Fruit fly (Drosophila melanogaster) whole organism, embryonic: ENCODE data around the gene Dap160.

Experiments used
- Abd-B ChIP-seq: fragments of 200-800 bp; sonication (Bioruptor generic); optimal IDR thresholded peaks from 2 replicates; lab custom pipeline; 2018; ENCODE audit warnings: missing biosample characterization, mild to moderate bottlenecking, missing genetic modification characterization, moderate library complexity
- Ada2b ChIP-seq: fragments of 200-800 bp; sonication (Bioruptor generic); IDR thresholded peaks from 2 replicates; pipeline ENCODE4 v1.3.6; 2022; ENCODE audit warnings: missing biosample characterization, missing genetic modification characterization
- Atf6 ChIP-seq: fragments of 200-800 bp; sonication (Bioruptor generic); IDR thresholded peaks from 2 replicates; pipeline ENCODE4 v1.3.6; 2022; ENCODE audit warnings: missing biosample characterization, missing genetic modification characterization
- B-H2 ChIP-seq: fragments of 200-800 bp; sonication (Bioruptor generic); optimal IDR thresholded peaks from 2 replicates; lab custom pipeline; 2018; ENCODE audit warnings: missing biosample characterization, mild to moderate bottlenecking, missing genetic modification characterization
- C15 ChIP-seq: fragments of 200-800 bp; sonication (Bioruptor generic); IDR thresholded peaks from 3 replicates; pipeline ENCODE4 v1.3.6; 2022; ENCODE audit warnings: missing biosample characterization, missing genetic modification characterization
- CG11093 ChIP-seq: fragments of 200-800 bp; sonication (Bioruptor generic); IDR thresholded peaks from 3 replicates; pipeline ENCODE4 v1.3.6; 2022; ENCODE audit warnings: missing biosample characterization, missing genetic modification characterization
- CG11398 ChIP-seq: fragments of 200-800 bp; sonication (Bioruptor generic); optimal IDR thresholded peaks from 2 replicates; lab custom pipeline; 2016; ENCODE audit warnings: missing biosample characterization, missing genetic modification characterization
- CG14965 ChIP-seq: fragments of 200-800 bp; sonication (Bioruptor generic); optimal IDR thresholded peaks from 2 replicates; lab custom pipeline; 2016; ENCODE audit warnings: missing biosample characterization, missing genetic modification characterization, borderline replicate concordance
- CG1529 ChIP-seq: fragments of 200-800 bp; sonication (Bioruptor generic); optimal IDR thresholded peaks from 3 replicates; lab custom pipeline; 2018; ENCODE audit warnings: missing biosample characterization, missing genetic modification characterization
- CG1602 ChIP-seq: fragments of 200-800 bp; sonication (Bioruptor generic); optimal IDR thresholded peaks from 3 replicates; lab custom pipeline; 2016; ENCODE audit warnings: missing biosample characterization, missing genetic modification characterization
- CG17186 ChIP-seq: fragments of 200-800 bp; sonication (Bioruptor generic); optimal IDR thresholded peaks from 3 replicates; lab custom pipeline; 2017; ENCODE audit warnings: missing biosample characterization, missing genetic modification reagents, missing genetic modification characterization
- CG18599 ChIP-seq: fragments of 200-800 bp; sonication (Bioruptor generic); optimal IDR thresholded peaks from 3 replicates; lab custom pipeline; 2017; ENCODE audit warnings: missing biosample characterization, missing genetic modification characterization, mild to moderate bottlenecking, moderate library complexity, missing genetic modification reagents
- CG3407 ChIP-seq: fragments of 200-800 bp; sonication (Bioruptor generic); optimal IDR thresholded peaks from 2 replicates; lab custom pipeline; 2018; ENCODE audit warnings: missing biosample characterization, mild to moderate bottlenecking, missing genetic modification characterization
- CG34376 ChIP-seq: fragments of 200-800 bp; sonication (Bioruptor generic); optimal IDR thresholded peaks from 2 replicates; lab custom pipeline; 2018; ENCODE audit warnings: missing biosample characterization, mild to moderate bottlenecking, missing genetic modification characterization
- CG4360 ChIP-seq: fragments of 200-800 bp; sonication (Bioruptor generic); IDR thresholded peaks from 2 replicates; pipeline ENCODE4 v1.3.6; 2022; ENCODE audit warnings: missing biosample characterization, missing genetic modification characterization
- CG8359 ChIP-seq: fragments of 200-800 bp; sonication (Bioruptor generic); optimal IDR thresholded peaks from 2 replicates; lab custom pipeline; 2017; ENCODE audit warnings: missing biosample characterization, mild to moderate bottlenecking, missing genetic modification characterization, borderline replicate concordance
- D ChIP-seq, 2 experiments: fragments of 200-800 bp in 1 of 2; fragments of >200 bp in 1 of 2; sonication (Bioruptor generic) in 1 of 2; optimal IDR thresholded peaks; 2 replicates in 1 of 2; 3 replicates in 1 of 2; lab custom pipeline; 2017; ENCODE audit warnings: mild to moderate bottlenecking in 1 of 2, missing biosample characterization in 1 of 2, missing genetic modification characterization in 1 of 2, missing genetic modification reagents in 1 of 2
- D19B ChIP-seq: fragments of 200-800 bp; sonication (Bioruptor generic); optimal IDR thresholded peaks from 2 replicates; lab custom pipeline; 2017; ENCODE audit warnings: missing biosample characterization, mild to moderate bottlenecking, missing genetic modification characterization
- Doc2 ChIP-seq: fragments of 200-800 bp; sonication (Bioruptor generic); IDR thresholded peaks from 2 replicates; pipeline ENCODE4 v1.3.6; 2022; ENCODE audit warnings: missing biosample characterization, missing genetic modification characterization
- Fer2 ChIP-seq: fragments of 200-800 bp; sonication (Bioruptor generic); optimal IDR thresholded peaks from 2 replicates; lab custom pipeline; 2018; ENCODE audit warnings: missing biosample characterization, mild to moderate bottlenecking, missing genetic modification characterization, moderate library complexity
- Gsc ChIP-seq: fragments of 200-800 bp; sonication (Bioruptor generic); IDR thresholded peaks from 2 replicates; pipeline ENCODE4 v1.3.6; 2022; ENCODE audit warnings: missing biosample characterization, missing genetic modification characterization
- H2.0 ChIP-seq: fragments of 200-800 bp; sonication (Bioruptor generic); IDR thresholded peaks from 2 replicates; pipeline ENCODE4 v1.3.6; 2022; ENCODE audit warnings: missing biosample characterization, missing genetic modification characterization
- HLH4C ChIP-seq: fragments of 200-800 bp; sonication (Bioruptor generic); IDR thresholded peaks from 3 replicates; pipeline ENCODE4 v1.3.6; 2022; ENCODE audit warnings: missing biosample characterization, missing genetic modification characterization; ENCODE audit not compliant: partially characterized antibody
- Hsf ChIP-seq: fragments of 200-800 bp; sonication (Bioruptor generic); optimal IDR thresholded peaks from 3 replicates; lab custom pipeline; 2016; ENCODE audit warnings: missing biosample characterization, missing genetic modification characterization
- MESR4 ChIP-seq: fragments of 200-800 bp; sonication (Bioruptor generic); optimal IDR thresholded peaks from 2 replicates; lab custom pipeline; 2018; ENCODE audit warnings: missing biosample characterization, mild to moderate bottlenecking, missing genetic modification characterization, moderate library complexity
- NC2β ChIP-seq: fragments of 200-800 bp; sonication (Bioruptor generic); optimal IDR thresholded peaks from 2 replicates; lab custom pipeline; 2016; ENCODE audit warnings: missing biosample characterization, missing genetic modification characterization
- Nf-YB ChIP-seq: fragments of 200-800 bp; sonication (Bioruptor generic); optimal IDR thresholded peaks from 3 replicates; lab custom pipeline; 2019; ENCODE audit warnings: missing biosample characterization, mild to moderate bottlenecking, missing genetic modification characterization, moderate library complexity
- Ravus ChIP-seq: fragments of 200-800 bp; sonication (Bioruptor generic); IDR thresholded peaks from 2 replicates; pipeline ENCODE4 v1.3.6; 2022; ENCODE audit warnings: missing biosample characterization, missing genetic modification characterization
- Rx ChIP-seq: fragments of 200-800 bp; sonication (Bioruptor generic); IDR thresholded peaks from 2 replicates; pipeline ENCODE4 v1.3.6; 2022; ENCODE audit warnings: missing biosample characterization, missing genetic modification characterization
- Sry-δ ChIP-seq: fragments of 200-800 bp; sonication (Bioruptor generic); optimal IDR thresholded peaks from 2 replicates; lab custom pipeline; 2016; ENCODE audit warnings: missing biosample characterization, missing genetic modification characterization
- danr ChIP-seq: fragments of 200-800 bp; sonication (Bioruptor generic); IDR thresholded peaks from 2 replicates; pipeline ENCODE4 v1.3.6; 2022; ENCODE audit warnings: missing biosample characterization, missing genetic modification characterization
- dmrt11E ChIP-seq: fragments of 200-800 bp; sonication (Bioruptor generic); optimal IDR thresholded peaks from 3 replicates; lab custom pipeline; 2018; ENCODE audit warnings: missing biosample characterization, mild to moderate bottlenecking, missing genetic modification characterization, moderate library complexity
- dmrt99B ChIP-seq: fragments of 200-800 bp; sonication (Bioruptor generic); optimal IDR thresholded peaks from 2 replicates; lab custom pipeline; 2018; ENCODE audit warnings: missing biosample characterization, mild to moderate bottlenecking, missing genetic modification characterization, moderate library complexity
- ewg ChIP-seq: fragments of 200-800 bp; sonication (Bioruptor generic); optimal IDR thresholded peaks from 3 replicates; lab custom pipeline; 2017; ENCODE audit warnings: mild to moderate bottlenecking, missing biosample characterization, missing genetic modification reagents, missing genetic modification characterization
- fd96Cb ChIP-seq: fragments of 200-800 bp; sonication (Bioruptor generic); optimal IDR thresholded peaks from 2 replicates; lab custom pipeline; 2018; ENCODE audit warnings: missing biosample characterization, mild to moderate bottlenecking, missing genetic modification characterization, moderate library complexity
- gt ChIP-seq: fragments of 200-800 bp; sonication (Bioruptor generic); IDR thresholded peaks from 2 replicates; pipeline ENCODE4 v1.3.6; 2022; ENCODE audit warnings: missing biosample characterization, missing genetic modification characterization
- insv ChIP-seq, 2 experiments: fragments of 200-800 bp; sonication (Bioruptor generic); optimal IDR thresholded peaks; 3 replicates each; lab custom pipeline; 2016 to 2018; ENCODE audit warnings: missing biosample characterization in 2 of 2, missing genetic modification characterization in 2 of 2
- inv ChIP-seq: fragments of 200-800 bp; sonication (Bioruptor generic); IDR thresholded peaks from 2 replicates; pipeline ENCODE4 v1.3.6; 2022; ENCODE audit warnings: missing biosample characterization, missing genetic modification characterization; ENCODE audit not compliant: partially characterized antibody
- pho ChIP-seq: fragments of 200-800 bp; sonication (Bioruptor generic); optimal IDR thresholded peaks from 2 replicates; lab custom pipeline; 2016; ENCODE audit warnings: missing biosample characterization, missing genetic modification characterization
- psq ChIP-seq: fragments of 200-800 bp; sonication (Bioruptor generic); optimal IDR thresholded peaks from 2 replicates; lab custom pipeline; 2017; ENCODE audit warnings: missing biosample characterization, missing genetic modification characterization
- row ChIP-seq: fragments of 200-800 bp; sonication (Bioruptor generic); IDR thresholded peaks from 3 replicates; pipeline ENCODE4 v1.3.6; 2022; ENCODE audit warnings: missing biosample characterization, missing genetic modification characterization
- run ChIP-seq: fragments of 200-800 bp; sonication (Bioruptor generic); optimal IDR thresholded peaks from 3 replicates; lab custom pipeline; 2018; ENCODE audit warnings: missing biosample characterization, mild to moderate bottlenecking, missing genetic modification characterization
- seq ChIP-seq: fragments of 200-800 bp; sonication (Bioruptor generic); IDR thresholded peaks from 2 replicates; pipeline ENCODE4 v1.3.6; 2022; ENCODE audit warnings: missing biosample characterization, missing genetic modification characterization
- tin ChIP-seq: fragments of 200-800 bp; sonication (Bioruptor generic); optimal IDR thresholded peaks from 3 replicates; lab custom pipeline; 2016; ENCODE audit warnings: missing biosample characterization, missing genetic modification characterization
- tio ChIP-seq: fragments of 200-800 bp; sonication (Bioruptor generic); optimal IDR thresholded peaks from 2 replicates; lab custom pipeline; 2017; ENCODE audit warnings: missing biosample characterization, missing genetic modification characterization, inconsistent platforms
- twi ChIP-seq: fragments of 200-800 bp; optimal IDR thresholded peaks from 2 replicates; lab custom pipeline; 2019; ENCODE audit warnings: missing biosample characterization, mild to moderate bottlenecking, missing genetic modification characterization, moderate library complexity
- wor ChIP-seq: fragments of 200-800 bp; sonication (Bioruptor generic); IDR thresholded peaks from 2 replicates; pipeline ENCODE4 v1.3.6; 2022; ENCODE audit warnings: missing biosample characterization, missing genetic modification characterization
- yki ChIP-seq: fragments of >200 bp; optimal IDR thresholded peaks from 3 replicates; lab custom pipeline; 2018
- zfh1 ChIP-seq: fragments of 200-800 bp; sonication (Bioruptor generic); IDR thresholded peaks from 3 replicates; pipeline ENCODE4 v1.3.6; 2022; ENCODE audit warnings: missing biosample characterization, missing genetic modification characterization

Gene Dap160

DNA sequence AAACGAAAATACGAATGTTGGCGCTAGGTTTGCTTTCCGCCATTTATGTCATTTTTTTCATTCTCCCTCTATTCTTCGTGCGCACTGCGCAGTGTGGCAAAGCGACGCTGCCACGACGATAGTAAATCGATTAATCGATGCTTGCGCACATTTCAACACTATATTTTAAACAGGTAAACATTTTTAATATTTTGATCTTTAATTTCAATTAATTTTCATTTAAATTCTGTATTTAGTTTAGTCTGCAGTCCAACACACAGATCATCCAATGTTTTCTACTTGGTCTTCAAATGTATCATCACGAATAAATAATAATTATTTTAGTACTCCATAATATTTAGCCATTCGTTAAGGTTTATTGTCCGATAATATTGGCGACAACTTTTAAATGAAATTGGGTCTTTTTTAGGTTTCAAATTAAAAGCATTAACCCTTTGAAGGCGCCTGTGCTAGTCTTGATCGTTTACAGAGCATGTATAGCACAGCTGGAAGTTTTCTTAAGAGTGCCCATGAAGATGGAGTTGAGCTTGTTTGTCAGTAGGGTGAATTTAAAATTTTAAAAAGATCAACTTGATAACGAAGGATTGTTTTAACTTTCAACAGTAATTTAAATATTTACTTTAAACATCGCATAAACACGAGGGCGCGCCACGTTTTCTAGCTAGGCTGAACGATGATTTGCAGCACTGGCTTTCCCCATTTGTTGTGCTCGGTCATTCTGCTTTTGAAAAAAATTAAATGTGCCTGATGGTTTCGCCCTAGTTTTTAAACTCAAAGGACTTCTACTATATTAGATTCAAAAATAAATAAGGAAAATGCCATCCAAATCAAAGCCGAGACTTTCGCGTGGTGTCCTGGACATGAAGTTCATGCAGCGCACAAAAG is 14.3 kb upstream of the Dap160 start, which contains the start of the genes Mpp6 and E2f2 (continued):
- TF ChIP-seq H2.0 (GFP tag; lab: Robert Waterston, UW) (peak; percentile 15; the same call in 1 of the 2 replicates), tio (GFP tag; lab: Kevin White, UChicago) (peak; percentile 41), Fer2 (no peak), Gsc (GFP tag; lab: Robert Waterston, UW) (no peak), Atf6 (GFP tag; lab: Robert Waterston, UW) (0 out of 2 replicates have a peak, but pooled peaks have one; percentile 23), Hsf (GFP tag; lab: Kevin White, UChicago) (peak; percentile 24), B-H2 (GFP tag; lab: Kevin White, UChicago) (peak; percentile 61), Nf-YB (GFP tag; lab: Kevin White, UChicago) (no peak), CG34376 (GFP tag; lab: Kevin White, UChicago) (peak; percentile 6), CG1529 (GFP tag; lab: Kevin White, UChicago) (no peak), Abd-B (GFP tag; lab: Kevin White, UChicago) (no peak), tin (GFP tag; lab: Kevin White, UChicago) (peak; percentile 31), CG14965 (no peak), psq (GFP tag; lab: Kevin White, UChicago) (peak; percentile 95), yki (lab: Kevin White, UChicago) (no peak), insv (GFP tag; optimal IDR thresholded peaks at IDR 0.05; lab: Kevin White, UChicago) (no peak), CG18599 (GFP tag; lab: Kevin White, UChicago) (peak; percentile 50), D (optimal IDR thresholded peaks at IDR 0.05; lab: Kevin White, UChicago) (no peak), D (GFP tag; optimal IDR thresholded peaks at IDR 0.05; lab: Kevin White, UChicago) (no peak), MESR4 (GFP tag; lab: Kevin White, UChicago) (peak; percentile 34), seq (0 out of 2 replicates have a peak, but pooled peaks have one; percentile 25), D19B (GFP tag; lab: Kevin White, UChicago) (no peak), CG11398 (GFP tag; lab: Kevin White, UChicago) (no peak), dmrt11E (tag; lab: Kevin White, UChicago) (no peak), gt (GFP tag; lab: Robert Waterston, UW) (no peak), CG11093 (GFP tag; lab: Robert Waterston, UW) (no peak), dmrt99B (tag; lab: Kevin White, UChicago) (no peak), CG17186 (GFP tag; lab: Kevin White, UChicago) (peak; percentile 77), inv (GFP tag; lab: Robert Waterston, UW) (peak; percentile 78), CG3407 (GFP tag; lab: Kevin White, UChicago) (no peak), wor (GFP tag; lab: Robert Waterston, UW) (no peak), row (GFP tag; lab: Robert Waterston, UW) (peak; percentile 53), ewg (GFP tag; lab: Kevin White, UChicago) (peak; percentile 93), Rx (GFP tag; lab: Robert Waterston, UW) (no peak), fd96Cb (no peak), danr (no peak), twi (no peak), Ada2b (GFP tag; lab: Robert Waterston, UW) (no peak), Doc2 (GFP tag; lab: Robert Waterston, UW) (no peak), pho (GFP tag; lab: Kevin White, UChicago) (peak; percentile 41), C15 (GFP tag; lab: Robert Waterston, UW) (no peak), zfh1 (peak; percentile 58; the same call in 2 of the 3 replicates), Sry-δ (GFP tag; lab: Kevin White, UChicago) (peak; percentile 59), HLH4C (peak; percentile 77), Ravus (GFP tag; lab: Robert Waterston, UW) (no peak), run (tag; lab: Kevin White, UChicago) (no peak), CG4360 (no peak), CG1602 (GFP tag; lab: Kevin White, UChicago) (peak; percentile 23), NC2β (GFP tag; lab: Kevin White, UChicago) (no peak), CG8359 (no peak)
